Worm (Caenorhabditis elegans): ENCODE measurements around the gene C55A6.11.

DNA sequence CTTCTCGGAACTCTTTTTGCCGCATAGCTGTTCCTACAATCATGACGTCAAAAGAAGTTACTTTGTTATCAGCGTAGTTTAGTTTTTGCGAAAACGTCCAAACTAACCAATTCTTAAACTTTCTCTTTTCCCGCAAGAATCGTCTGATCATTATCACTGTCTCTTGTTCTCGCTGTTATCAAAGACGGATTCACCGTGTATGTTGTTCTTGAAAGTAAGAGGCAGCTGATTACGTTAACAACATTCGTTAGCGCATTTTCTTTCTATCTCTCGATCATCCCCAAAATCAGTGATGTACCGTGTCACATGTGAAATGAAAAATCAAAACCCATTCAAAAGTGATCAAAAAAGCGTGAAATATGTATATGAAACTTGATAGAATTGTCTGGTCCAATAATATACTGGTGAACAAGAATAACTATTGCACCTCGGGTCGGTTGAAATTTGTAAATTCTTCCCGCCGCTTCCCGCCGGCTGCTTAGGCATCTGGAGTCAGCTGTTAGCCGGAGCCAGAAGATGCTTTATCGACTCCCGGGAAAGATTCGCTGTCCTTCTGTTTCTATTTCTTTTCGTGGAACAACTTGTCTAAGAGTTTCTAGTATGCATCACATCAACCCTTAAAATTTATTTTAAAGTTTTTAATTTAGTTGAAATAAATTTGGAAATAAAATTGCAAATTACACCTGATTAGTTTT, 14.3 kb downstream of the C55A6.11 start:
- TF ChIP-seq unc-62 (GFP tag; optimal IDR thresholded peaks at IDR 0.05) (no peak), elt-1 (tag; optimal IDR thresholded peaks at IDR 0.05; ENCODE audit: borderline replicate concordance, insufficient read depth) (no peak), sptf-1 (tag; optimal IDR thresholded peaks at IDR 0.05) (no peak), unc-39 (tag; optimal IDR thresholded peaks at IDR 0.05) (no peak), snpc-4 (tag; optimal IDR thresholded peaks at IDR 0.05) (no peak), ham-2 (GFP tag; optimal IDR thresholded peaks at IDR 0.05) (no peak)
